Fruit fly (Drosophila melanogaster) whole organism, wandering third instar larva: ENCODE results near the gene CG12288.

ENCODE experiments used
- CrebA ChIP-seq: fragments of 200-800 bp; sonication (Bioruptor generic); optimal IDR thresholded peaks from 2 replicates; lab custom pipeline; 2016; ENCODE audit warnings: missing biosample characterization, mild to moderate bottlenecking, missing genetic modification characterization, borderline replicate concordance
- HLH106 ChIP-seq: fragments of 200-800 bp; optimal IDR thresholded peaks from 3 replicates; lab custom pipeline; 2019; ENCODE audit warnings: missing biosample characterization, mild to moderate bottlenecking, missing genetic modification characterization, moderate library complexity
- Hr78 ChIP-seq: fragments of >200 bp; optimal IDR thresholded peaks from 2 replicates; lab custom pipeline; 2017; ENCODE audit warnings: missing biosample characterization, missing genetic modification characterization
- Jra ChIP-seq: sonication (Bioruptor generic); optimal IDR thresholded peaks from 2 replicates; lab custom pipeline; 2016; ENCODE audit warnings: missing biosample characterization, missing genetic modification characterization
- Mio ChIP-seq: sonication (Bioruptor generic); optimal IDR thresholded peaks from 2 replicates; lab custom pipeline; 2016; ENCODE audit warnings: missing biosample characterization, missing genetic modification characterization
- OdsH ChIP-seq: fragments of 200-800 bp; sonication (Bioruptor generic); optimal IDR thresholded peaks from 2 replicates; lab custom pipeline; 2016; ENCODE audit warnings: missing biosample characterization, mild to moderate bottlenecking, missing genetic modification characterization
- Rel ChIP-seq, 2 experiments: fragments of 200-800 bp; sonication (Bioruptor generic) in 1 of 2; optimal IDR thresholded peaks; 2 replicates in 1 of 2; 3 replicates in 1 of 2; lab custom pipeline; 2016 to 2019; ENCODE audit warnings: mild to moderate bottlenecking in 2 of 2, missing biosample characterization in 2 of 2, missing genetic modification characterization in 2 of 2, moderate library complexity in 1 of 2
- br ChIP-seq: fragments of 200-800 bp; sonication (Bioruptor generic); optimal IDR thresholded peaks from 2 replicates; lab custom pipeline; 2016; ENCODE audit warnings: missing biosample characterization, missing genetic modification characterization
- dsf ChIP-seq: sonication (Bioruptor generic); optimal IDR thresholded peaks from 2 replicates; lab custom pipeline; 2016; ENCODE audit warnings: missing biosample characterization, missing genetic modification characterization, borderline replicate concordance
- ey ChIP-seq: fragments of 200-800 bp; sonication (Bioruptor generic); optimal IDR thresholded peaks from 2 replicates; lab custom pipeline; 2016; ENCODE audit warnings: missing biosample characterization, missing genetic modification characterization
- fru ChIP-seq: fragments of 200-800 bp; sonication (Bioruptor generic); optimal IDR thresholded peaks from 3 replicates; lab custom pipeline; 2016; ENCODE audit warnings: missing biosample characterization, mild to moderate bottlenecking, missing genetic modification characterization
- jim ChIP-seq: fragments of 175-275, 200-325 bp; sonication (Bioruptor generic); optimal IDR thresholded peaks from 2 replicates; lab custom pipeline; 2016; ENCODE audit warnings: missing biosample characterization, mild to moderate bottlenecking, missing genetic modification characterization
- pan ChIP-seq: fragments of >200 bp; optimal IDR thresholded peaks from 2 replicates; lab custom pipeline; 2017
- psq ChIP-seq: fragments of 200-800 bp; sonication (Bioruptor generic); optimal IDR thresholded peaks from 3 replicates; lab custom pipeline; 2017; ENCODE audit warnings: missing biosample characterization, mild to moderate bottlenecking, missing genetic modification characterization, moderate library complexity

DNA sequence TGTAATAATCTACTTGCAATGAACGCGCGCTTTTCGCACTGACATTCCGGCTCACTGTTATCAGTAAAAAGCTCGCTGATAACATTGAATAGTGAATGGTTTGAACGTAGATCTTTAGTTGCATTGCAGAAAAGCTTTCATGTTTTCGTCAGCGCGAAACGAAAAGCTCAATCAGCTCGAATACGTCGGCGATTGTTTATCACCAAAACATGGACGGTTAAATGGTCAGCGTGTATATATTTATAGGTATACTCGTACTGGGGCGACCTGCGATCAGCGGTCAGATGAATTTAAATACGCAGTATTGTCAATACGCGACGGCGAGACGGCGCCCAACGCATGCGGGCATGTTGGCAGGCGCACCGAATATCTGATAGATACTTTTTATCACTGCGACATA lies 15.6 kb downstream of the CG12288 start:
- TF ChIP-seq br (no peak), psq (GFP tag; lab: Kevin White, UChicago) (no peak), CrebA (no peak), pan (lab: Kevin White, UChicago) (no peak), ey (no peak), Mio (GFP tag; lab: Kevin White, UChicago) (no peak), dsf (GFP tag; lab: Kevin White, UChicago) (no peak), Jra (no peak), OdsH (GFP tag; lab: Kevin White, UChicago) (no peak), HLH106 (no peak), Rel (GFP tag; optimal IDR thresholded peaks at IDR 0.05; lab: Kevin White, UChicago) (no peak), Rel (tag; optimal IDR thresholded peaks at IDR 0.05; lab: Kevin White, UChicago) (peak; percentile 64), fru (GFP tag; lab: Kevin White, UChicago) (no peak), jim (no peak), Hr78 (GFP tag; lab: Kevin White, UChicago) (no peak)
